Worm (Caenorhabditis elegans) whole organism, late embryonic: ENCODE data around the gene kin-16.
A peak's percentile ranks its signal among the peaks of the same experiment; 100 is the strongest.

Source experiments
- K09A11.1 ChIP-seq: sonication (generic microtip); optimal IDR thresholded peaks from 2 replicates; lab custom pipeline; 2017; ENCODE audit warnings: antibody characterized with exemption, mild to moderate bottlenecking, missing genetic modification characterization, missing compliant biosample characterization; ENCODE audit not compliant: insufficient read depth
- T23F11.4 ChIP-seq: fragments of 200-800 bp; sonication (Bioruptor generic); optimal IDR thresholded peaks from 2 replicates; lab custom pipeline; 2018; ENCODE audit warnings: mild to moderate bottlenecking, missing genetic modification characterization, missing compliant biosample characterization
- Y22D7AL.16 ChIP-seq: sonication (generic microtip); optimal IDR thresholded peaks from 2 replicates; lab custom pipeline; 2016; ENCODE audit warnings: missing genetic modification characterization, missing compliant biosample characterization
- ahr-1 ChIP-seq: sonication (generic microtip); optimal IDR thresholded peaks from 2 replicates; lab custom pipeline; 2016; ENCODE audit warnings: missing genetic modification characterization, missing compliant biosample characterization
- ama-1 ChIP-seq: fragments of 150-350 bp; optimal IDR thresholded peaks from 2 replicates; lab custom pipeline; 2014
- ceh-14 ChIP-seq: sonication (generic microtip); optimal IDR thresholded peaks from 2 replicates; lab custom pipeline; 2016; ENCODE audit warnings: missing genotype, missing genetic modification characterization, missing compliant biosample characterization
- ceh-2 ChIP-seq: sonication (generic microtip); optimal IDR thresholded peaks from 2 replicates; lab custom pipeline; 2016; ENCODE audit warnings: missing genotype, missing genetic modification characterization, missing compliant biosample characterization
- ceh-24 ChIP-seq: sonication (generic microtip); optimal IDR thresholded peaks from 2 replicates; lab custom pipeline; 2016; ENCODE audit warnings: mild to moderate bottlenecking, missing genetic modification characterization, missing compliant biosample characterization
- ceh-31 ChIP-seq: sonication (generic microtip); optimal IDR thresholded peaks from 2 replicates; lab custom pipeline; 2016; ENCODE audit warnings: missing genetic modification characterization, missing compliant biosample characterization
- ceh-45 ChIP-seq: fragments of 200-800 bp; sonication (Bioruptor generic); IDR thresholded peaks from 2 replicates; pipeline ENCODE4 v1.3.6; 2022; ENCODE audit warnings: missing genetic modification reagents, missing genetic modification characterization, missing compliant biosample characterization
- ceh-9 ChIP-seq: sonication (generic microtip); optimal IDR thresholded peaks from 2 replicates; lab custom pipeline; 2016; ENCODE audit warnings: mild to moderate bottlenecking, missing genetic modification characterization, inconsistent platforms, missing compliant biosample characterization
- elt-2 ChIP-seq: sonication (generic microtip); optimal IDR thresholded peaks from 2 replicates; lab custom pipeline; 2016; ENCODE audit warnings: missing genetic modification reagents, missing genetic modification characterization, missing compliant biosample characterization
- hlh-8 ChIP-seq: sonication (generic microtip); optimal IDR thresholded peaks from 2 replicates; lab custom pipeline; 2016; ENCODE audit warnings: missing genotype, missing genetic modification characterization, missing compliant biosample characterization
- lim-6 ChIP-seq: sonication (generic microtip); optimal IDR thresholded peaks from 2 replicates; lab custom pipeline; 2016; ENCODE audit warnings: missing genetic modification characterization, missing compliant biosample characterization
- lin-11 ChIP-seq: fragments of 200-800 bp; sonication (Bioruptor generic); optimal IDR thresholded peaks from 2 replicates; lab custom pipeline; 2018; ENCODE audit warnings: mild to moderate bottlenecking, missing genetic modification characterization, missing compliant biosample characterization
- madf-2 ChIP-seq: sonication (generic microtip); optimal IDR thresholded peaks from 2 replicates; lab custom pipeline; 2017; ENCODE audit warnings: missing genetic modification characterization, missing compliant biosample characterization
- nfya-1 ChIP-seq: sonication (generic microtip); optimal IDR thresholded peaks from 2 replicates; lab custom pipeline; 2017; ENCODE audit warnings: missing genetic modification characterization, mild to moderate bottlenecking, missing compliant biosample characterization, antibody characterized with exemption, moderate library complexity
- nhr-11 ChIP-seq: fragments of 150-350 bp; optimal IDR thresholded peaks from 2 replicates; lab custom pipeline; 2014; ENCODE audit warnings: missing biosample characterization, missing genetic modification characterization
- pax-1 ChIP-seq: fragments of 150-350 bp; optimal IDR thresholded peaks from 2 replicates; lab custom pipeline; 2014; ENCODE audit warnings: missing biosample characterization, missing genetic modification characterization
- pha-4 ChIP-seq: fragments of 150-350 bp; optimal IDR thresholded peaks from 2 replicates; lab custom pipeline; 2018; ENCODE audit warnings: missing biosample characterization, missing genetic modification reagents, missing genetic modification characterization
- pros-1 ChIP-seq: fragments of 150-350 bp; optimal IDR thresholded peaks from 2 replicates; lab custom pipeline; 2014; ENCODE audit warnings: missing biosample characterization, missing genetic modification reagents, missing genetic modification characterization
- sox-2 ChIP-seq: fragments of 200-800 bp; sonication (Bioruptor generic); IDR thresholded peaks from 2 replicates; pipeline ENCODE4 v1.3.6; 2022; ENCODE audit warnings: missing genetic modification reagents, missing genetic modification characterization, missing compliant biosample characterization
- sox-4 ChIP-seq: sonication (generic microtip); optimal IDR thresholded peaks from 2 replicates; lab custom pipeline; 2017; ENCODE audit warnings: mild to moderate bottlenecking, missing genetic modification characterization, inconsistent platforms, missing compliant biosample characterization
- tbx-2 ChIP-seq: sonication (generic microtip); optimal IDR thresholded peaks from 2 replicates; lab custom pipeline; 2016; ENCODE audit warnings: missing genetic modification characterization, missing compliant biosample characterization
- ttx-3 ChIP-seq: sonication (generic microtip); optimal IDR thresholded peaks from 2 replicates; lab custom pipeline; 2016; ENCODE audit warnings: missing genetic modification reagents, missing genetic modification characterization, missing compliant biosample characterization
- unc-3 ChIP-seq, 2 experiments: fragments of 200-800 bp in 1 of 2; sonication (Bioruptor generic) in 1 of 2; sonication (generic microtip) in 1 of 2; conservative IDR thresholded peaks in 1 of 2; optimal IDR thresholded peaks in 1 of 2; 2 replicates each; pipeline versions ENCODE4 v1.3.6 to Lab custom; 2016 to 2022; ENCODE audit warnings: missing compliant biosample characterization in 2 of 2, missing genetic modification characterization in 2 of 2, missing genetic modification reagents in 1 of 2
- unc-42 ChIP-seq: sonication (generic microtip); optimal IDR thresholded peaks from 2 replicates; lab custom pipeline; 2016; ENCODE audit warnings: missing genotype, missing genetic modification characterization, missing compliant biosample characterization
- unc-55 ChIP-seq: sonication (generic microtip); optimal IDR thresholded peaks from 2 replicates; lab custom pipeline; 2017; ENCODE audit warnings: missing biosample characterization, missing genetic modification reagents, missing genetic modification characterization
- zip-5 ChIP-seq: sonication (generic microtip); optimal IDR thresholded peaks from 2 replicates; lab custom pipeline; 2016; ENCODE audit warnings: missing genetic modification characterization, missing compliant biosample characterization

The kin-16 gene

ce11 chrII:9418843-9419532, 16.9 kb downstream of the kin-16 start:
- TF ChIP-seq ceh-9 (tag; lab: Kevin White, UChicago): no peak
- TF ChIP-seq lin-11 (tag; lab: Kevin White, UChicago): no peak
- TF ChIP-seq unc-3 (GFP tag; conservative IDR thresholded peaks at IDR 0.05; lab: Robert Waterston, UW): no peak
- TF ChIP-seq unc-3 (tag; optimal IDR thresholded peaks at IDR 0.05; lab: Kevin White, UChicago): no peak
- TF ChIP-seq K09A11.1: no peak
- TF ChIP-seq ahr-1 (tag; lab: Kevin White, UChicago): no peak
- no peak for TF ChIP-seq pros-1
- TF ChIP-seq unc-42 (tag; lab: Kevin White, UChicago): no peak

ce11 chrII:9418065-9418567, 17.8 kb downstream of the kin-16 start, which contains the start of the genes M176.4 and M176.16:
M176.4 (plus strand) TSS chrII:9418365.
M176.16 (plus strand) TSS chrII:9418517.
- no peak for TF ChIP-seq zip-5 (tag; lab: Kevin White, UChicago)
- peak; percentile 22 for TF ChIP-seq elt-2
- TF ChIP-seq unc-42 (tag; lab: Kevin White, UChicago): no peak
- TF ChIP-seq tbx-2: no peak
- no peak for TF ChIP-seq sox-4
- no peak for TF ChIP-seq unc-55 (GFP tag; lab: Kevin White, UChicago)
- TF ChIP-seq, all 69 proteins: peak for 1

ce11 chrII:9416381-9417276, 19.3 kb downstream of the kin-16 start, which contains the start of the genes gss-1 and chch-3:
gss-1 (minus strand) TSS chrII:9416431.
chch-3 (plus strand) TSS chrII:9417013.
- TF ChIP-seq ceh-31 (tag; lab: Kevin White, UChicago) (peak; percentile 12), tbx-2 (peak; percentile 3), nfya-1 (peak; percentile 45), nhr-11 (tag; lab: Kevin White, UChicago) (no peak), unc-42 (tag; lab: Kevin White, UChicago) (peak; percentile 36), ceh-14 (tag; lab: Kevin White, UChicago) (peak; percentile 33), ceh-2 (tag; lab: Kevin White, UChicago) (peak; percentile 16), elt-2 (peak; percentile 25), ama-1 (no peak), unc-3 (GFP tag; conservative IDR thresholded peaks at IDR 0.05; lab: Robert Waterston, UW) (0 out of 2 replicates have a peak, but pooled peaks have one; percentile 14), unc-3 (tag; optimal IDR thresholded peaks at IDR 0.05; lab: Kevin White, UChicago) (no peak)

DNA sequence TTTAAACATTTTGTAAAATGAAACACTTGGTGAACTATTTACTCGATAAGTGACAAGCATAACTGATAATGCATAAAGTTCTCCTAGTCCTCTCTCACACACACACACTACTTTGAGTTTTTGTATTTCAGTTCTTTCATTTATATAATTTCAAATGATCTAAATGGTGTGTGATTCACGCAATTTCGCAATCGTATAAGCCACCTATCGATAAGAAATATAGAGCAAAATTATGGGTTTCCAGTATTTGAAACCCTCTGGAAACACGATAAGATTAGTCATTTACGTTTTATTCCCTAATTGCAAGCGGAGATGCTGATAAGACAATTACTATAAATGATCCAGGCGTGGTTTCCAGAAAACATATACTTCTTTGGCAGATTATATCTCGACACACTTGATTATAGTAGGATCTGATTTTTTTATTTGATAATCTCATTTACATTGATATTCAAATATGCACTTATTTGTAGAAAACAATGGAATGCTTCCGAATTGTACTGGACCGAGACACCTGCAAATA, 23.8 kb downstream of the kin-16 start, which contains the start of gene arrd-3:
arrd-3 (plus strand) TSS at position 473 of the 523 bp plus-strand sequence.
- TF ChIP-seq unc-55 (GFP tag; lab: Kevin White, UChicago) (no peak), madf-2 (tag; lab: Kevin White, UChicago) (no peak), Y22D7AL.16 (tag; lab: Kevin White, UChicago) (no peak), elt-2 (no peak), ceh-24 (no peak), lim-6 (tag; lab: Kevin White, UChicago) (no peak), hlh-8 (tag; lab: Kevin White, UChicago) (no peak), unc-3 (GFP tag; conservative IDR thresholded peaks at IDR 0.05; lab: Robert Waterston, UW) (no peak), unc-3 (tag; optimal IDR thresholded peaks at IDR 0.05; lab: Kevin White, UChicago) (no peak), ceh-45 (GFP tag; lab: Robert Waterston, UW) (no peak), unc-42 (tag; lab: Kevin White, UChicago) (no peak), ceh-14 (tag; lab: Kevin White, UChicago) (no peak), pha-4 (tag; lab: Kevin White, UChicago) (no peak), lin-11 (tag; lab: Kevin White, UChicago) (no peak), pax-1 (tag; lab: Kevin White, UChicago) (no peak), sox-2 (GFP tag; lab: Robert Waterston, UW) (no peak), ttx-3 (no peak), T23F11.4 (GFP tag; lab: Kevin White, UChicago) (no peak)
